Worm (Caenorhabditis elegans) whole organism, early embryonic: ENCODE data around the gene col-167.

ENCODE experiments used
- B0310.2 ChIP-seq: sonication (generic microtip); optimal IDR thresholded peaks from 2 replicates; lab custom pipeline; 2016; ENCODE audit warnings: mild to moderate bottlenecking, missing genetic modification characterization, missing compliant biosample characterization
- ama-1 ChIP-seq: fragments of 150-350 bp; optimal IDR thresholded peaks from 2 replicates; lab custom pipeline; 2014
- ceh-13 ChIP-seq: fragments of 200-800 bp; sonication (Bioruptor generic); optimal IDR thresholded peaks from 2 replicates; lab custom pipeline; 2018; ENCODE audit warnings: mild to moderate bottlenecking, missing genetic modification characterization, missing compliant biosample characterization
- flt-1 ChIP-seq: fragments of 200-800 bp; sonication (Bioruptor generic); IDR thresholded peaks from 2 replicates; pipeline ENCODE4 v1.3.6; 2022; ENCODE audit warnings: missing genetic modification characterization, missing compliant biosample characterization
- hmbx-1 ChIP-seq: sonication (generic microtip); optimal IDR thresholded peaks from 2 replicates; lab custom pipeline; 2016; ENCODE audit warnings: mild to moderate bottlenecking, missing genetic modification characterization, missing compliant biosample characterization
- hnd-1 ChIP-seq: sonication (generic microtip); optimal IDR thresholded peaks from 2 replicates; lab custom pipeline; 2016; ENCODE audit warnings: missing genetic modification characterization, missing compliant biosample characterization
- pes-1 ChIP-seq: fragments of 200-800 bp; sonication (Bioruptor generic); IDR thresholded peaks from 2 replicates; pipeline ENCODE4 v1.3.6; 2022; ENCODE audit warnings: missing genetic modification reagents, missing genetic modification characterization, missing compliant biosample characterization
- scrt-1 ChIP-seq: fragments of 200-800 bp; sonication (Bioruptor generic); IDR thresholded peaks from 2 replicates; pipeline ENCODE4 v1.3.6; 2022; ENCODE audit warnings: missing genetic modification characterization, missing compliant biosample characterization
- sea-1 ChIP-seq: fragments of 200-800 bp; sonication (Bioruptor generic); conservative IDR thresholded peaks from 2 replicates; pipeline ENCODE4 v1.3.6; 2022; ENCODE audit warnings: missing genetic modification characterization, missing compliant biosample characterization
- tbx-11 ChIP-seq: fragments of 200-800 bp; sonication (Bioruptor generic); IDR thresholded peaks from 2 replicates; pipeline ENCODE4 v1.3.6; 2022; ENCODE audit warnings: missing genetic modification characterization, missing compliant biosample characterization

DNA sequence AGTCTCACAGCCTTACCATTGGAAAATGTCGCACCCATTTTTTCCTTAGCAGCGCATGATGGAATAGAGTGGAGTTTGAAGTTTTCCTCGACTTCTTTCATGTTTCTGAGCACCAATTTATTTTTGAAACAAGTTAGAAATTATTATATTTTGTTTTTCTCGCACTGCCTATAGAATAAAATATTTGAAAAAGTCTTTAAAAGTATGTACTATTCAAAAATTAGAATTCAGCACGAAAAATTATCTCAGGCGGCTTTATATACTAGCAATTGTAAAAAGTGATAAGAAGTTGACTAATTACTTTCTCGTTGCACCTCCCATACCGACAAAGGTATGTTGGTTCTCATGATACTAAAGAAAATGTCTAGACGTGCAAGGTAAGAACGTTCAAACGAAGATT is 23.7 kb downstream of the col-167 start, which contains the start of gene C03B1.9:
- TF ChIP-seq B0310.2 (tag; lab: Kevin White, UChicago), result no peak
- no peak for TF ChIP-seq ceh-13 (GFP tag; lab: Kevin White, UChicago)
- no peak for TF ChIP-seq ama-1
- no peak for TF ChIP-seq pes-1
- no peak for TF ChIP-seq tbx-11 (GFP tag; lab: Robert Waterston, UW)
- TF ChIP-seq hnd-1, result no peak
- no peak for TF ChIP-seq hmbx-1 (tag; lab: Kevin White, UChicago)
- no peak for TF ChIP-seq sea-1 (GFP tag; lab: Robert Waterston, UW)
- no peak for TF ChIP-seq flt-1
- no peak for TF ChIP-seq scrt-1 (GFP tag; lab: Robert Waterston, UW)
